Fruit fly (Drosophila melanogaster) S2 (cell line): ENCODE data around the gene CG9286.

Source experiments
- CG8478 ChIP-seq: fragments of >200 bp; optimal IDR thresholded peaks from 2 replicates; lab custom pipeline; 2018
- CTCF ChIP-seq, 2 experiments: fragments of >200 bp; optimal IDR thresholded peaks; 2 replicates each; lab custom pipeline; 2018

DNA sequence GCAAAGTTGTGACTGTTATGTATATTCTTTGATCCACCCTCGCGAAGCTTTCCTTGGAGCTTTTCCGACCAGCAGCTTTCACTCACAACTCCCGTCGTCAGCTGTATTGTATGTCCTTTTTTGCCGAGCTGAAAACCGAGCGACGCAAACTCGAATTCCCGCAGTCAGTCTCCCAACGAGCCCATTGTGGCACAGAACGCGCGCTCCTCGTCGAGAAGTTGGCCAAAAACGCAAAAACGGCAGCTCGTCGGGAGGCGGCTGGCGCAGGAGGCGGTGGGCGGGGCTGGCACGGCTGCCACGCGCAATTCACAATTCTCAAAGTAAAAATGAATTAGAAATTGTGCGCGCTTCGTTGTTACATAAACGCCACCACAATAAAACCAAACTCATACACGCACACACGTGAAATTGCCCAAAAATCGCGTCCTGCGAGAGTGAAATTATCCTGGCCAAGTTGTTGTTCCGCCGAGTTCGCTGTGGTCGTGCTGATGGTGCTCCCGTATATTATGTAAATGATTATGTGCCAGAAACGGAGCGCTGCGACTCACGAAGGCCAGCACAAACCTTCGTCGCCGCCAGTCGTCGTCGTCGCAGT is 45.4 kb upstream of the CG9286 start:
- no peak for TF ChIP-seq CG8478 (lab: Kevin White, UChicago)
- TF ChIP-seq CTCF (optimal IDR thresholded peaks at IDR 0.05; lab: Kevin White, UChicago): no peak
